Fruit fly (Drosophila melanogaster): ENCODE data around the gene hng3.

The hng3 gene

dm6 chr3L:801860-802462 is 46.7 kb upstream of the hng3 start (continued):
- TF ChIP-seq Sox102F (GFP tag; optimal IDR thresholded peaks at IDR 0.05) (peak; percentile 84), pdm3 (GFP tag; optimal IDR thresholded peaks at IDR 0.05) (peak; percentile 70), CG6163 (GFP tag; IDR thresholded peaks at IDR 0.05) (peak; percentile 56; the same call in 2 of the 3 replicates), CG6808 (GFP tag; optimal IDR thresholded peaks at IDR 0.05) (peak; percentile 60), Sox15 (GFP tag; optimal IDR thresholded peaks at IDR 0.05) (peak; percentile 61), Hr4 (GFP tag; optimal IDR thresholded peaks at IDR 0.05) (peak; percentile 72), fd59A (GFP tag; optimal IDR thresholded peaks at IDR 0.05) (peak; percentile 54), CG10631 (GFP tag; optimal IDR thresholded peaks at IDR 0.05) (peak; percentile 62), vri (GFP tag; optimal IDR thresholded peaks at IDR 0.05) (peak; percentile 61), cyc (GFP tag; optimal IDR thresholded peaks at IDR 0.05) (peak; percentile 85), achi (GFP tag; optimal IDR thresholded peaks at IDR 0.05) (peak; percentile 74), Hr39 (GFP tag; optimal IDR thresholded peaks at IDR 0.05) (peak; percentile 83), CG1621 (tag; optimal IDR thresholded peaks at IDR 0.05) (peak; percentile 60), Hr38 (GFP tag; optimal IDR thresholded peaks at IDR 0.05) (no peak), Sox14 (GFP tag; optimal IDR thresholded peaks at IDR 0.05) (peak; percentile 82), CG15336 (GFP tag; IDR thresholded peaks at IDR 0.05) (peak; percentile 78), fd85E (GFP tag; optimal IDR thresholded peaks at IDR 0.05) (peak; percentile 37), CG9139 (GFP tag; optimal IDR thresholded peaks at IDR 0.05) (no peak), salr (GFP tag; optimal IDR thresholded peaks at IDR 0.05) (peak; percentile 37 to 40), Met (GFP tag; optimal IDR thresholded peaks at IDR 0.05) (peak; percentile 86), topi (GFP tag; optimal IDR thresholded peaks at IDR 0.05) (peak; percentile 83)

dm6 chr3L:799837-800513 is 44.7 kb upstream of the hng3 start:
- peak; percentile 77 for TF ChIP-seq topi (GFP tag; optimal IDR thresholded peaks at IDR 0.05)
- peak; percentile 70 for TF ChIP-seq lz (GFP tag; optimal IDR thresholded peaks at IDR 0.05)
- TF ChIP-seq CG32006 (GFP tag; optimal IDR thresholded peaks at IDR 0.05), result peak; percentile 63
- peak; percentile 47 for TF ChIP-seq acj6 (GFP tag; optimal IDR thresholded peaks at IDR 0.05)
- TF ChIP-seq Ets96B (tag; optimal IDR thresholded peaks at IDR 0.05), result peak; percentile 60
- TF ChIP-seq Hr4 (GFP tag; optimal IDR thresholded peaks at IDR 0.05), result peak; percentile 32
- peak; percentile 56; the same call in 1 of the 3 replicates for TF ChIP-seq eg (GFP tag; IDR thresholded peaks at IDR 0.05)
- TF ChIP-seq dsx (GFP tag; optimal IDR thresholded peaks at IDR 0.05; ENCODE audit: poor library complexity, severe bottlenecking), result peak; percentile 40
- TF ChIP-seq svp (GFP tag), result peak; percentile 92
- TF ChIP-seq CG6792 (GFP tag; optimal IDR thresholded peaks at IDR 0.05), result peak; percentile 65
- TF ChIP-seq Met (GFP tag; optimal IDR thresholded peaks at IDR 0.05), result peak; percentile 72
- peak; percentile 70 for TF ChIP-seq achi (GFP tag; optimal IDR thresholded peaks at IDR 0.05)
- TF ChIP-seq CG9139 (GFP tag; optimal IDR thresholded peaks at IDR 0.05), result no peak
- TF ChIP-seq Hr39 (GFP tag; optimal IDR thresholded peaks at IDR 0.05), result peak; percentile 71
- TF ChIP-seq fkh (GFP tag; optimal IDR thresholded peaks at IDR 0.05), result no peak
- TF ChIP-seq Sox102F (GFP tag; optimal IDR thresholded peaks at IDR 0.05), result peak; percentile 75
- no peak for TF ChIP-seq fd85E (GFP tag; optimal IDR thresholded peaks at IDR 0.05)
- peak; percentile 60 for TF ChIP-seq CG10631 (GFP tag; optimal IDR thresholded peaks at IDR 0.05)
- TF ChIP-seq CG4318 (GFP tag; optimal IDR thresholded peaks at IDR 0.05), result peak; percentile 16
- peak in 1 of 2 experiments; percentile 57 for TF ChIP-seq salr (GFP tag; optimal IDR thresholded peaks at IDR 0.05)
- peak; percentile 55 for TF ChIP-seq CG3032 (tag; optimal IDR thresholded peaks at IDR 0.05)
- peak; percentile 54 for TF ChIP-seq CG7368 (GFP tag; optimal IDR thresholded peaks at IDR 0.05)
- peak; percentile 24 for TF ChIP-seq CG8632 (GFP tag; optimal IDR thresholded peaks at IDR 0.05)
- TF ChIP-seq Sox14 (GFP tag; optimal IDR thresholded peaks at IDR 0.05), result peak; percentile 64
- peak; percentile 6 for TF ChIP-seq Eip93F (GFP tag; optimal IDR thresholded peaks at IDR 0.05)
- TF ChIP-seq CG1621 (tag; optimal IDR thresholded peaks at IDR 0.05), result no peak
- peak; percentile 38 for TF ChIP-seq vri (GFP tag; optimal IDR thresholded peaks at IDR 0.05)
- no peak for TF ChIP-seq Hr38 (GFP tag; optimal IDR thresholded peaks at IDR 0.05)
- TF ChIP-seq pdm3 (GFP tag; optimal IDR thresholded peaks at IDR 0.05), result peak; percentile 55
- TF ChIP-seq CG16779 (tag; optimal IDR thresholded peaks at IDR 0.05), result no peak
- peak in 1 of 2 experiments; percentile 89 for TF ChIP-seq ss (GFP tag; optimal IDR thresholded peaks at IDR 0.05)
- TF ChIP-seq fd59A (GFP tag; optimal IDR thresholded peaks at IDR 0.05), result peak; percentile 32
- peak; percentile 42 for TF ChIP-seq CG34406 (GFP tag; optimal IDR thresholded peaks at IDR 0.05)
- TF ChIP-seq CG11902 (GFP tag; optimal IDR thresholded peaks at IDR 0.05), result peak; percentile 43
- TF ChIP-seq CG8119 (GFP tag; IDR thresholded peaks at IDR 0.05), result peak; percentile 55
- peak; percentile 74; the same call in 2 of the 3 replicates for TF ChIP-seq CG6163 (GFP tag; IDR thresholded peaks at IDR 0.05)
- TF ChIP-seq Eip78C (GFP tag), result peak; percentile 86
- peak; percentile 78 for TF ChIP-seq CG3919 (GFP tag; optimal IDR thresholded peaks at IDR 0.05)
- TF ChIP-seq CG8319 (GFP tag; optimal IDR thresholded peaks at IDR 0.05), result peak; percentile 46
- peak; percentile 58 for TF ChIP-seq OdsH (GFP tag; optimal IDR thresholded peaks at IDR 0.05)
- peak; percentile 40 for TF ChIP-seq CG6808 (GFP tag; optimal IDR thresholded peaks at IDR 0.05)
- no peak for TF ChIP-seq Gug (GFP tag; IDR thresholded peaks at IDR 0.05)

Measured in whole organism, prepupa.